Worm (Caenorhabditis elegans) whole organism, L2 larva: ENCODE data around the gene dars-2.

Source experiments
- C34F6.9 ChIP-seq: fragments of 150-350 bp; optimal IDR thresholded peaks from 2 replicates; lab custom pipeline; 2014; ENCODE audit warnings: missing biosample characterization, missing genetic modification characterization
- F13H6.1 ChIP-seq: sonication (generic microtip); optimal IDR thresholded peaks from 2 replicates; lab custom pipeline; 2016; ENCODE audit warnings: missing genetic modification characterization, missing compliant biosample characterization
- R02D3.7 ChIP-seq: fragments of 150-350 bp; optimal IDR thresholded peaks from 2 replicates; lab custom pipeline; 2014; ENCODE audit warnings: missing biosample characterization, missing genetic modification characterization
- ZK546.5 ChIP-seq: sonication (generic microtip); optimal IDR thresholded peaks from 2 replicates; lab custom pipeline; 2017; ENCODE audit warnings: missing biosample characterization, missing genetic modification characterization
- alr-1 ChIP-seq: fragments of 150-350 bp; optimal IDR thresholded peaks from 2 replicates; lab custom pipeline; 2014; ENCODE audit warnings: missing biosample characterization, missing genetic modification characterization
- aly-2 ChIP-seq: fragments of 150-350 bp; optimal IDR thresholded peaks from 2 replicates; lab custom pipeline; 2014; ENCODE audit warnings: missing biosample characterization, missing genetic modification characterization
- ama-1 ChIP-seq: fragments of 150-350 bp; optimal IDR thresholded peaks from 2 replicates; lab custom pipeline; 2018; ENCODE audit warnings: inconsistent platforms
- blmp-1 ChIP-seq: sonication (generic microtip); optimal IDR thresholded peaks from 2 replicates; lab custom pipeline; 2017; ENCODE audit warnings: missing genetic modification characterization, mild to moderate bottlenecking, missing compliant biosample characterization, antibody characterized with exemption, moderate library complexity; ENCODE audit not compliant: insufficient read depth
- ceh-16 ChIP-seq: fragments of 150-350 bp; optimal IDR thresholded peaks from 2 replicates; lab custom pipeline; 2014; ENCODE audit warnings: missing biosample characterization, missing genetic modification characterization
- crh-2 ChIP-seq: sonication (generic microtip); optimal IDR thresholded peaks from 2 replicates; lab custom pipeline; 2017; ENCODE audit warnings: missing biosample characterization, missing genetic modification characterization
- dmd-4 ChIP-seq: sonication (generic microtip); optimal IDR thresholded peaks from 2 replicates; lab custom pipeline; 2017; ENCODE audit warnings: missing biosample characterization, missing genetic modification characterization
- egl-27 ChIP-seq: sonication (generic microtip); optimal IDR thresholded peaks from 3 replicates; lab custom pipeline; 2017; ENCODE audit warnings: missing biosample characterization, missing genetic modification reagents, missing genetic modification characterization
- elt-1 ChIP-seq: fragments of 150-350 bp; optimal IDR thresholded peaks from 2 replicates; lab custom pipeline; 2014; ENCODE audit warnings: missing biosample characterization, missing genetic modification characterization
- fos-1 ChIP-seq: fragments of 150-350 bp; optimal IDR thresholded peaks from 2 replicates; lab custom pipeline; 2014; ENCODE audit warnings: missing biosample characterization, missing genetic modification characterization
- lin-11 ChIP-seq: fragments of 150-350 bp; sonication (generic microtip); optimal IDR thresholded peaks from 2 replicates; lab custom pipeline; 2014; ENCODE audit warnings: missing biosample characterization, missing genetic modification characterization, inconsistent platforms, mixed read lengths
- lin-13 ChIP-seq: fragments of 150-350 bp; optimal IDR thresholded peaks from 2 replicates; lab custom pipeline; 2014; ENCODE audit warnings: missing biosample characterization, missing genetic modification reagents, missing genetic modification characterization
- lsy-2 ChIP-seq, 2 experiments: fragments of 150-350 bp in 1 of 2; sonication (generic microtip) in 1 of 2; optimal IDR thresholded peaks; 2 replicates each; lab custom pipeline; 2014 to 2017; ENCODE audit warnings: missing biosample characterization in 2 of 2, missing genetic modification characterization in 2 of 2
- mab-5 ChIP-seq: fragments of 150-350 bp; optimal IDR thresholded peaks from 2 replicates; lab custom pipeline; 2014; ENCODE audit warnings: missing biosample characterization, missing genetic modification characterization
- mdl-1 ChIP-seq, 2 experiments: fragments of 150-350 bp in 1 of 2; sonication (generic microtip) in 1 of 2; optimal IDR thresholded peaks; 2 replicates each; lab custom pipeline; 2017; ENCODE audit warnings: missing biosample characterization in 2 of 2, missing genetic modification characterization in 2 of 2
- nhr-11 ChIP-seq: fragments of 150-350 bp; optimal IDR thresholded peaks from 2 replicates; lab custom pipeline; 2014; ENCODE audit warnings: missing biosample characterization, missing genetic modification characterization
- nhr-12 ChIP-seq: fragments of 150-350 bp; optimal IDR thresholded peaks from 2 replicates; lab custom pipeline; 2014; ENCODE audit warnings: missing biosample characterization, missing genetic modification characterization
- nhr-129 ChIP-seq: fragments of 150-350 bp; optimal IDR thresholded peaks from 2 replicates; lab custom pipeline; 2014; ENCODE audit warnings: missing biosample characterization, missing genetic modification characterization
- nhr-21 ChIP-seq: fragments of 150-350 bp; optimal IDR thresholded peaks from 2 replicates; lab custom pipeline; 2014; ENCODE audit warnings: missing biosample characterization, missing genetic modification characterization
- nhr-23 ChIP-seq: fragments of 150-350 bp; optimal IDR thresholded peaks from 2 replicates; lab custom pipeline; 2014; ENCODE audit warnings: missing biosample characterization, missing genetic modification reagents, missing genetic modification characterization
- nhr-237 ChIP-seq: fragments of 150-350 bp; optimal IDR thresholded peaks from 2 replicates; lab custom pipeline; 2014; ENCODE audit warnings: missing biosample characterization, missing genetic modification characterization
- nhr-25 ChIP-seq: fragments of 150-350 bp; sonication (generic microtip); optimal IDR thresholded peaks from 3 replicates; lab custom pipeline; 2014; ENCODE audit warnings: missing biosample characterization, missing genetic modification characterization
- nhr-77 ChIP-seq: fragments of 150-350 bp; optimal IDR thresholded peaks from 2 replicates; lab custom pipeline; 2014; ENCODE audit warnings: missing biosample characterization, missing genetic modification characterization
- sem-4 ChIP-seq: fragments of 150-350 bp; optimal IDR thresholded peaks from 2 replicates; lab custom pipeline; 2014; ENCODE audit warnings: missing biosample characterization, missing genetic modification reagents, missing genetic modification characterization
- sma-3 ChIP-seq: sonication (generic microtip); optimal IDR thresholded peaks from 2 replicates; lab custom pipeline; 2016; ENCODE audit warnings: missing genetic modification reagents, missing genetic modification characterization, missing compliant biosample characterization
- sma-9 ChIP-seq, 2 experiments: fragments of 150-350 bp in 1 of 2; sonication (generic microtip) in 1 of 2; optimal IDR thresholded peaks; 2 replicates each; lab custom pipeline; 2014 to 2016; ENCODE audit warnings: missing genetic modification characterization in 2 of 2, mild to moderate bottlenecking in 1 of 2, missing biosample characterization in 1 of 2, missing compliant biosample characterization in 1 of 2, missing genetic modification reagents in 1 of 2, moderate library complexity in 1 of 2
- snpc-4 ChIP-seq: fragments of 150-350 bp; optimal IDR thresholded peaks from 2 replicates; lab custom pipeline; 2014; ENCODE audit warnings: missing biosample characterization, missing genetic modification characterization
- unc-39 ChIP-seq: fragments of 150-350 bp; optimal IDR thresholded peaks from 2 replicates; lab custom pipeline; 2014; ENCODE audit warnings: missing biosample characterization, missing genetic modification characterization
- unc-55 ChIP-seq: fragments of 150-350 bp; sonication (generic microtip); optimal IDR thresholded peaks from 3 replicates; lab custom pipeline; 2014; ENCODE audit warnings: missing biosample characterization, missing genetic modification reagents, missing genetic modification characterization
- zag-1 ChIP-seq: fragments of 150-350 bp; optimal IDR thresholded peaks from 2 replicates; lab custom pipeline; 2014; ENCODE audit warnings: missing biosample characterization, missing genetic modification characterization
- ztf-11 ChIP-seq: sonication (generic microtip); optimal IDR thresholded peaks from 2 replicates; lab custom pipeline; 2017; ENCODE audit warnings: missing biosample characterization, missing genetic modification characterization
- ztf-4 ChIP-seq: fragments of 150-350 bp; optimal IDR thresholded peaks from 2 replicates; lab custom pipeline; 2014; ENCODE audit warnings: missing biosample characterization, missing genetic modification characterization

Gene dars-2

ce11 chrV:12088773-12089172 lies 40.2 kb downstream of the dars-2 start, which contains the start of gene R07B7.12:
Gene R07B7.12 (plus strand): TSS chrV:12089073.
- no peak for TF ChIP-seq lin-11

- TF ChIP-seq nhr-21, result no peak
- no peak for TF ChIP-seq blmp-1
- no peak for TF ChIP-seq mdl-1 (tag; optimal IDR thresholded peaks at IDR 0.05; lab: Kevin White, UChicago)
- TF ChIP-seq nhr-129, result peak; percentile 71
- TF ChIP-seq nhr-25 (tag; lab: Kevin White, UChicago), result peak; percentile 12
- no peak for TF ChIP-seq lin-13 (GFP tag; lab: Kevin White, UChicago)
- no peak for TF ChIP-seq R02D3.7 (tag; lab: Kevin White, UChicago)
- TF ChIP-seq sma-3 (GFP tag; lab: Kevin White, UChicago), result peak; percentile 21
- no peak for TF ChIP-seq egl-27 (tag; lab: Kevin White, UChicago)
- no peak for TF ChIP-seq nhr-23
- TF ChIP-seq F13H6.1 (tag; lab: Kevin White, UChicago), result peak; percentile 7
- peak; percentile 67 for TF ChIP-seq crh-2 (tag; lab: Kevin White, UChicago)
- no peak for TF ChIP-seq dmd-4
- no peak for TF ChIP-seq nhr-11 (tag; lab: Kevin White, UChicago)
- TF ChIP-seq snpc-4, result no peak
- peak; percentile 56 for TF ChIP-seq sma-9 (GFP tag; optimal IDR thresholded peaks at IDR 0.05; lab: Kevin White, UChicago)
- TF ChIP-seq sma-9 (tag; optimal IDR thresholded peaks at IDR 0.05; lab: Kevin White, UChicago), result no peak
- TF ChIP-seq aly-2 (tag; lab: Kevin White, UChicago), result no peak
- TF ChIP-seq alr-1 (tag; lab: Kevin White, UChicago), result no peak
- peak; percentile 85 for TF ChIP-seq fos-1 (tag; lab: Kevin White, UChicago)
- TF ChIP-seq sem-4, result no peak
- no peak for TF ChIP-seq lin-11
- no peak for TF ChIP-seq unc-39 (tag; lab: Kevin White, UChicago)
- no peak for TF ChIP-seq lsy-2 (tag; optimal IDR thresholded peaks at IDR 0.05; lab: Kevin White, UChicago)
- TF ChIP-seq, all 48 proteins: peak for 7
Measured at ce11 chrV:12091759-12092158, 43.2 kb downstream of the dars-2 start, which contains the start of gene nhr-206. Gene nhr-206 (plus strand): TSS chrV:12092006.

ce11 chrV:12094030-12094429 lies 45.5 kb downstream of the dars-2 start, which contains the start of gene nhr-208:
Gene nhr-208 (plus strand): TSS chrV:12094317.
- TF ChIP-seq zag-1 (tag; lab: Kevin White, UChicago) (no peak), mab-5 (no peak), nhr-23 (no peak), sem-4 (no peak), nhr-237 (tag; lab: Kevin White, UChicago) (no peak), ZK546.5 (tag; lab: Kevin White, UChicago) (no peak), ztf-4 (no peak), fos-1 (tag; lab: Kevin White, UChicago) (peak; percentile 11), R02D3.7 (tag; lab: Kevin White, UChicago) (no peak), ztf-11 (tag; lab: Kevin White, UChicago) (no peak), ama-1 (lab: Kevin White, UChicago) (no peak), sma-9 (GFP tag; optimal IDR thresholded peaks at IDR 0.05; lab: Kevin White, UChicago) (peak; percentile 11), sma-9 (tag; optimal IDR thresholded peaks at IDR 0.05; lab: Kevin White, UChicago) (no peak), ceh-16 (tag; lab: Kevin White, UChicago) (no peak), nhr-12 (tag; lab: Kevin White, UChicago) (no peak), unc-39 (tag; lab: Kevin White, UChicago) (no peak), nhr-77 (tag; lab: Kevin White, UChicago) (no peak), nhr-129 (no peak)

ce11 chrV:12095865-12096264 lies 47.3 kb downstream of the dars-2 start, which contains the start of gene nhr-207:
Gene nhr-207 (plus strand): TSS chrV:12096146.
- TF ChIP-seq fos-1 (tag; lab: Kevin White, UChicago), result peak; percentile 72
- TF ChIP-seq unc-39 (tag; lab: Kevin White, UChicago), result no peak
- no peak for TF ChIP-seq nhr-25 (tag; lab: Kevin White, UChicago)
- TF ChIP-seq mdl-1 (tag; optimal IDR thresholded peaks at IDR 0.05; lab: Kevin White, UChicago), result no peak
- peak; percentile 60 for TF ChIP-seq sma-9 (GFP tag; optimal IDR thresholded peaks at IDR 0.05; lab: Kevin White, UChicago)
- no peak for TF ChIP-seq sma-9 (tag; optimal IDR thresholded peaks at IDR 0.05; lab: Kevin White, UChicago)
- no peak for TF ChIP-seq ceh-16 (tag; lab: Kevin White, UChicago)
- TF ChIP-seq snpc-4, result no peak
- TF ChIP-seq F13H6.1 (tag; lab: Kevin White, UChicago), result no peak
- no peak for TF ChIP-seq alr-1 (tag; lab: Kevin White, UChicago)
- TF ChIP-seq nhr-129, result peak; percentile 9

- TF ChIP-seq unc-55 (GFP tag; lab: Kevin White, UChicago) (no peak), dmd-4 (no peak), snpc-4 (no peak), nhr-237 (tag; lab: Kevin White, UChicago) (no peak), R02D3.7 (tag; lab: Kevin White, UChicago) (no peak), blmp-1 (no peak), sem-4 (no peak), ceh-16 (tag; lab: Kevin White, UChicago) (no peak), lin-13 (GFP tag; lab: Kevin White, UChicago) (no peak), nhr-11 (tag; lab: Kevin White, UChicago) (no peak), C34F6.9 (tag; lab: Kevin White, UChicago) (no peak), unc-39 (tag; lab: Kevin White, UChicago) (no peak), elt-1 (no peak)
Measured at ce11 chrV:12098123-12098522, 49.6 kb downstream of the dars-2 start, which contains the start of gene nhr-209. Gene nhr-209 (plus strand): TSS chrV:12098149.
